Worm (Caenorhabditis elegans) whole organism, early embryonic: Measurements from ENCODE around the gene spl-2.

ENCODE experiments used
- B0310.2 ChIP-seq: sonication (generic microtip); optimal IDR thresholded peaks from 2 replicates; lab custom pipeline; 2016; ENCODE audit warnings: mild to moderate bottlenecking, missing genetic modification characterization, missing compliant biosample characterization
- F13C5.2 ChIP-seq: sonication (generic microtip); optimal IDR thresholded peaks from 2 replicates; lab custom pipeline; 2017; ENCODE audit warnings: mild to moderate bottlenecking, missing genetic modification characterization, inconsistent platforms, missing compliant biosample characterization
- aly-1 ChIP-seq: sonication (generic microtip); optimal IDR thresholded peaks from 2 replicates; lab custom pipeline; 2016; ENCODE audit warnings: missing genetic modification characterization, missing compliant biosample characterization
- ama-1 ChIP-seq: fragments of 150-350 bp; optimal IDR thresholded peaks from 2 replicates; lab custom pipeline; 2014
- ceh-13 ChIP-seq: fragments of 200-800 bp; sonication (Bioruptor generic); optimal IDR thresholded peaks from 2 replicates; lab custom pipeline; 2018; ENCODE audit warnings: mild to moderate bottlenecking, missing genetic modification characterization, missing compliant biosample characterization
- ceh-36 ChIP-seq: sonication (generic microtip); optimal IDR thresholded peaks from 2 replicates; lab custom pipeline; 2016; ENCODE audit warnings: missing genetic modification characterization, inconsistent platforms, missing compliant biosample characterization
- ets-7 ChIP-seq: sonication (generic microtip); optimal IDR thresholded peaks from 2 replicates; lab custom pipeline; 2016; ENCODE audit warnings: missing genotype, missing genetic modification characterization, missing compliant biosample characterization
- flt-1 ChIP-seq: fragments of 200-800 bp; sonication (Bioruptor generic); IDR thresholded peaks from 2 replicates; pipeline ENCODE4 v1.3.6; 2022; ENCODE audit warnings: missing genetic modification characterization, missing compliant biosample characterization
- hmbx-1 ChIP-seq: sonication (generic microtip); optimal IDR thresholded peaks from 2 replicates; lab custom pipeline; 2016; ENCODE audit warnings: mild to moderate bottlenecking, missing genetic modification characterization, missing compliant biosample characterization
- hmg-4 ChIP-seq: fragments of 200-800 bp; sonication (Bioruptor generic); optimal IDR thresholded peaks from 2 replicates; lab custom pipeline; 2018; ENCODE audit warnings: mild to moderate bottlenecking, missing genetic modification characterization, missing compliant biosample characterization
- hnd-1 ChIP-seq: sonication (generic microtip); optimal IDR thresholded peaks from 2 replicates; lab custom pipeline; 2016; ENCODE audit warnings: missing genetic modification characterization, missing compliant biosample characterization
- pes-1 ChIP-seq: fragments of 200-800 bp; sonication (Bioruptor generic); IDR thresholded peaks from 2 replicates; pipeline ENCODE4 v1.3.6; 2022; ENCODE audit warnings: missing genetic modification reagents, missing genetic modification characterization, missing compliant biosample characterization
- scrt-1 ChIP-seq: fragments of 200-800 bp; sonication (Bioruptor generic); IDR thresholded peaks from 2 replicates; pipeline ENCODE4 v1.3.6; 2022; ENCODE audit warnings: missing genetic modification characterization, missing compliant biosample characterization
- sea-1 ChIP-seq: fragments of 200-800 bp; sonication (Bioruptor generic); conservative IDR thresholded peaks from 2 replicates; pipeline ENCODE4 v1.3.6; 2022; ENCODE audit warnings: missing genetic modification characterization, missing compliant biosample characterization
- tbx-11 ChIP-seq: fragments of 200-800 bp; sonication (Bioruptor generic); IDR thresholded peaks from 2 replicates; pipeline ENCODE4 v1.3.6; 2022; ENCODE audit warnings: missing genetic modification characterization, missing compliant biosample characterization
- tbx-37 ChIP-seq: fragments of 200-800 bp; sonication (Bioruptor generic); conservative IDR thresholded peaks from 2 replicates; pipeline ENCODE4 v1.3.6; 2022; ENCODE audit warnings: missing genetic modification reagents, missing genetic modification characterization, missing compliant biosample characterization
- tra-4 ChIP-seq: sonication (generic microtip); optimal IDR thresholded peaks from 2 replicates; lab custom pipeline; 2017; ENCODE audit warnings: missing genetic modification characterization, missing compliant biosample characterization

spl-2 gene

ce11 chrV:9146849-9147557 lies at the start of gene spl-2:
Gene spl-2 (minus strand): TSS chrV:9146899.
- no peak for TF ChIP-seq pes-1 (GFP tag; lab: Robert Waterston, UW)
- TF ChIP-seq hmg-4 (GFP tag; lab: Kevin White, UChicago), result no peak
- no peak for TF ChIP-seq tra-4 (tag; lab: Kevin White, UChicago)
- TF ChIP-seq hmbx-1, result no peak
- TF ChIP-seq aly-1 (tag; lab: Kevin White, UChicago), result no peak
- TF ChIP-seq ets-7 (tag; lab: Kevin White, UChicago), result no peak
- no peak for TF ChIP-seq tbx-37
- no peak for TF ChIP-seq flt-1
- no peak for TF ChIP-seq ama-1 (lab: Kevin White, UChicago)
- TF ChIP-seq tbx-11 (GFP tag; lab: Robert Waterston, UW), result no peak
- no peak for TF ChIP-seq scrt-1
- no peak for TF ChIP-seq ceh-36
- no peak for TF ChIP-seq sea-1 (GFP tag; lab: Robert Waterston, UW)
- TF ChIP-seq ceh-13 (GFP tag; lab: Kevin White, UChicago), result no peak
- no peak for TF ChIP-seq F13C5.2 (tag; lab: Kevin White, UChicago)
- TF ChIP-seq hnd-1, result no peak
- TF ChIP-seq B0310.2 (tag; lab: Kevin White, UChicago), result no peak

ce11 chrV:9194055-9194454 lies 47.4 kb upstream of the spl-2 start:
- TF ChIP-seq hmbx-1 (no peak), F13C5.2 (tag; lab: Kevin White, UChicago) (no peak)

- no peak for TF ChIP-seq ets-7 (tag; lab: Kevin White, UChicago)
- no peak for TF ChIP-seq tbx-11 (GFP tag; lab: Robert Waterston, UW)
- no peak for TF ChIP-seq ceh-13 (GFP tag; lab: Kevin White, UChicago)
- no peak for TF ChIP-seq tbx-37
- TF ChIP-seq flt-1, result no peak
- no peak for TF ChIP-seq scrt-1
- TF ChIP-seq hmbx-1, result no peak
- no peak for TF ChIP-seq sea-1 (GFP tag; lab: Robert Waterston, UW)
- TF ChIP-seq aly-1 (tag; lab: Kevin White, UChicago), result no peak
- no peak for TF ChIP-seq ceh-36
- no peak for TF ChIP-seq F13C5.2 (tag; lab: Kevin White, UChicago)
Observed at ce11 chrV:9191406-9191805, 44.7 kb upstream of the spl-2 start, which contains the start of gene sphr-1. Gene sphr-1 (plus strand): TSS chrV:9191610.

ce11 chrV:9186028-9186427 lies 39.3 kb upstream of the spl-2 start:
- no peak for TF ChIP-seq ceh-36

- TF ChIP-seq ets-7 (tag; lab: Kevin White, UChicago) (no peak), ceh-13 (GFP tag; lab: Kevin White, UChicago) (no peak), hmbx-1 (no peak), hnd-1 (no peak), sea-1 (GFP tag; lab: Robert Waterston, UW) (no peak), tbx-11 (GFP tag; lab: Robert Waterston, UW) (no peak), ama-1 (lab: Kevin White, UChicago) (no peak), aly-1 (tag; lab: Kevin White, UChicago) (no peak), tbx-37 (no peak)
Observed at ce11 chrV:9183718-9184441, 37.2 kb upstream of the spl-2 start.

ce11 chrV:9181669-9182250 lies 35.1 kb upstream of the spl-2 start, which contains the start of gene ptr-1:
Gene ptr-1 (minus strand): TSS chrV:9181719.
- TF ChIP-seq ets-7 (tag; lab: Kevin White, UChicago) (no peak), flt-1 (no peak), B0310.2 (tag; lab: Kevin White, UChicago) (no peak), F13C5.2 (tag; lab: Kevin White, UChicago) (no peak), hnd-1 (no peak), tbx-11 (GFP tag; lab: Robert Waterston, UW) (no peak), ama-1 (lab: Kevin White, UChicago) (no peak), aly-1 (tag; lab: Kevin White, UChicago) (no peak), hmg-4 (GFP tag; lab: Kevin White, UChicago) (no peak), scrt-1 (no peak), tbx-37 (no peak), tra-4 (tag; lab: Kevin White, UChicago) (no peak), ceh-13 (GFP tag; lab: Kevin White, UChicago) (no peak), pes-1 (GFP tag; lab: Robert Waterston, UW) (no peak), hmbx-1 (no peak)

ce11 chrV:9175218-9175837 lies 28.6 kb upstream of the spl-2 start, which contains the start of gene spas-1:
Gene spas-1 (plus strand): TSS chrV:9175789.
- TF ChIP-seq tbx-11 (GFP tag; lab: Robert Waterston, UW) (peak; percentile 57; the same call in 1 of the 2 replicates), B0310.2 (tag; lab: Kevin White, UChicago) (no peak), F13C5.2 (tag; lab: Kevin White, UChicago) (peak; percentile 84), flt-1 (no peak), ceh-13 (GFP tag; lab: Kevin White, UChicago) (no peak), hmbx-1 (no peak), pes-1 (GFP tag; lab: Robert Waterston, UW) (no peak), hmg-4 (GFP tag; lab: Kevin White, UChicago) (no peak), ama-1 (lab: Kevin White, UChicago) (no peak), ets-7 (tag; lab: Kevin White, UChicago) (no peak), tra-4 (tag; lab: Kevin White, UChicago) (no peak), tbx-37 (no peak; the same call in 1 of the 2 replicates), aly-1 (tag; lab: Kevin White, UChicago) (no peak), scrt-1 (no peak), sea-1 (GFP tag; lab: Robert Waterston, UW) (no peak), ceh-36 (peak; percentile 35), hnd-1 (peak; percentile 36)
